Worm (Caenorhabditis elegans) whole organism, L1 larva: ENCODE measurements around the gene str-4.

Experiments used
- nhr-85 ChIP-seq: sonication (generic microtip); peaks from one replicate; lab custom pipeline; 2016; ENCODE audit warnings: missing genetic modification characterization, inconsistent platforms, missing compliant biosample characterization
- unc-130 ChIP-seq: fragments of 150-350 bp; optimal IDR thresholded peaks from 2 replicates; lab custom pipeline; 2017; ENCODE audit warnings: missing biosample characterization, missing genetic modification characterization, inconsistent platforms

DNA sequence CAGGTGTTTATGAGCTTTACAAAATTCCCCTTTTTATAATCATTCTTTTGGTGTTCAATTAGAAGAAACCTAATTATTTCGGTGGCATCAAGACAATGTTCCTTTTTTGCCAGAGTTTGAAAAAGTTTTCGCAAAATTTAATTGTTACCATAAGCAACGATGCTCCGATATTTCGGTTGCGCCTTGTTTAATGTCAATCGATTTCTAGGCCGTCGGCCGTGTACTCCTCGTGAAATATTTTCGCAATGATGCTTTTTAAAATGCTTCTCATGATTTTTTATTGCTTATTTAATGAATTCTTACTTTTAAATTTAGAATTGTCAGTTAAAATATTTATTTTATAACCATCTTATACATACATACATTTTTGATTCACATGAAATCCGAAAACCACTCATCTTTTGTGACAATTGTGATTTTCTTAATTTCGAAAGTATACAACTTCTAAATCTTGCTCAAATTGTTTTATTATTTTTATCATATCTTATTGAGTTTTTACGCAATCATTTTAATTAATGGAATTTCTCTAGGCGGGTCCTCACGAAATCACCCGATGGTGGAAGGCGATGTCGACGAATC lies 26.4 kb downstream of the str-4 start, which contains the start of gene C50B6.3:
- TF ChIP-seq nhr-85 (peak; percentile 95), unc-130 (tag; lab: Kevin White, UChicago) (peak; percentile 84)
